Fruit fly (Drosophila melanogaster) whole organism, pupa: Measurements from ENCODE around the gene rn.

Experiments used
- CG10348 ChIP-seq: fragments of 200-800 bp; sonication (Bioruptor generic); IDR thresholded peaks from 2 replicates; pipeline ENCODE4 v1.3.6; 2022; ENCODE audit warnings: missing biosample characterization, missing genetic modification characterization
- CG12605 ChIP-seq: fragments of 200-800 bp; sonication (Bioruptor generic); IDR thresholded peaks from 2 replicates; pipeline ENCODE4 v1.3.6; 2022; ENCODE audit warnings: missing biosample characterization, missing genetic modification characterization
- CG13204 ChIP-seq: fragments of 200-800 bp; sonication (Bioruptor generic); optimal IDR thresholded peaks from 2 replicates; lab custom pipeline; 2018; ENCODE audit warnings: missing biosample characterization, mild to moderate bottlenecking, missing genetic modification characterization, moderate library complexity
- CG14655 ChIP-seq: fragments of 200-800 bp; sonication (Bioruptor generic); optimal IDR thresholded peaks from 3 replicates; lab custom pipeline; 2017; ENCODE audit warnings: mild to moderate bottlenecking, missing biosample characterization, missing genetic modification reagents, missing genetic modification characterization
- CG15710 ChIP-seq: fragments of 200-800 bp; sonication (Bioruptor generic); optimal IDR thresholded peaks from 2 replicates; lab custom pipeline; 2018; ENCODE audit warnings: missing biosample characterization, mild to moderate bottlenecking, missing genetic modification characterization, moderate library complexity
- CG17806 ChIP-seq: fragments of 200-800 bp; sonication (Bioruptor generic); optimal IDR thresholded peaks from 2 replicates; lab custom pipeline; 2018; ENCODE audit warnings: missing biosample characterization, mild to moderate bottlenecking, missing genetic modification characterization, moderate library complexity
- CG32121 ChIP-seq: fragments of 200-800 bp; sonication (Bioruptor generic); IDR thresholded peaks from 2 replicates; pipeline ENCODE4 v1.3.6; 2022; ENCODE audit warnings: missing biosample characterization, missing genetic modification characterization
- CG34367 ChIP-seq: fragments of 200-800 bp; sonication (Bioruptor generic); optimal IDR thresholded peaks from 2 replicates; lab custom pipeline; 2018; ENCODE audit warnings: missing biosample characterization, mild to moderate bottlenecking, missing genetic modification characterization
- CG4496 ChIP-seq: fragments of 200-800 bp; sonication (Bioruptor generic); IDR thresholded peaks from 3 replicates; pipeline ENCODE4 v1.3.6; 2022; ENCODE audit warnings: missing biosample characterization, missing genetic modification characterization
- CG8159 ChIP-seq: fragments of 200-800 bp; sonication (Bioruptor generic); optimal IDR thresholded peaks from 3 replicates; lab custom pipeline; 2018; ENCODE audit warnings: missing biosample characterization, mild to moderate bottlenecking, missing genetic modification characterization, moderate library complexity
- CG8301 ChIP-seq: fragments of 200-800 bp; sonication (Bioruptor generic); optimal IDR thresholded peaks from 2 replicates; lab custom pipeline; 2018; ENCODE audit warnings: missing biosample characterization, mild to moderate bottlenecking, missing genetic modification characterization
- CG9948 ChIP-seq: fragments of 200-800 bp; sonication (Bioruptor generic); optimal IDR thresholded peaks from 2 replicates; lab custom pipeline; 2018; ENCODE audit warnings: missing biosample characterization, mild to moderate bottlenecking, missing genetic modification characterization, moderate library complexity
- D1 ChIP-seq: fragments of 200-800 bp; sonication (Bioruptor generic); optimal IDR thresholded peaks from 2 replicates; lab custom pipeline; 2018; ENCODE audit warnings: missing biosample characterization, mild to moderate bottlenecking, missing genetic modification characterization, moderate library complexity
- EcR ChIP-seq: fragments of 200-800 bp; sonication (Bioruptor generic); optimal IDR thresholded peaks from 3 replicates; lab custom pipeline; 2019; ENCODE audit warnings: missing biosample characterization, missing genetic modification characterization, mild to moderate bottlenecking, moderate library complexity, missing genetic modification reagents
- Ets98B ChIP-seq: fragments of 200-800 bp; sonication (Bioruptor generic); IDR thresholded peaks from 2 replicates; pipeline ENCODE4 v1.3.6; 2022; ENCODE audit warnings: missing biosample characterization, missing genetic modification characterization
- Pif1A ChIP-seq: fragments of 200-800 bp; sonication (Bioruptor generic); optimal IDR thresholded peaks from 3 replicates; lab custom pipeline; 2016; ENCODE audit warnings: missing biosample characterization, missing genetic modification characterization
- Pif1B ChIP-seq: fragments of 200-800 bp; sonication (Bioruptor generic); optimal IDR thresholded peaks from 3 replicates; lab custom pipeline; 2016; ENCODE audit warnings: missing biosample characterization, missing genetic modification characterization
- Snoo ChIP-seq: fragments of 200-800 bp; sonication (Bioruptor generic); optimal IDR thresholded peaks from 3 replicates; lab custom pipeline; 2017; ENCODE audit warnings: missing biosample characterization, mild to moderate bottlenecking, missing genetic modification characterization, inconsistent platforms
- fd96Ca ChIP-seq: fragments of 200-800 bp; sonication (Bioruptor generic); IDR thresholded peaks from 3 replicates; pipeline ENCODE4 v1.3.6; 2022; ENCODE audit warnings: missing biosample characterization, missing genetic modification characterization
- gl ChIP-seq: fragments of 200-800 bp; sonication (Bioruptor generic); optimal IDR thresholded peaks from 2 replicates; lab custom pipeline; 2018; ENCODE audit warnings: missing biosample characterization, mild to moderate bottlenecking, missing genetic modification characterization
- rn ChIP-seq: fragments of 200-800 bp; sonication (Bioruptor generic); IDR thresholded peaks from 2 replicates; pipeline ENCODE4 v1.3.6; 2022; ENCODE audit warnings: missing biosample characterization, missing genetic modification characterization

rn gene

dm6 chr3R:7309579-7310037 lies at the start of gene rn:
Gene rn (minus strand): TSS chr3R:7309629.
- TF ChIP-seq D1 (tag; lab: Kevin White, UChicago) (no peak), Pif1B (GFP tag; lab: Kevin White, UChicago) (no peak), CG4496 (GFP tag; lab: Robert Waterston, UW) (peak; percentile 79), CG9948 (tag; lab: Kevin White, UChicago) (no peak), Ets98B (GFP tag; lab: Robert Waterston, UW) (peak; percentile 36), CG13204 (GFP tag; lab: Kevin White, UChicago) (peak; percentile 19), CG17806 (tag; lab: Kevin White, UChicago) (no peak), gl (tag; lab: Kevin White, UChicago) (peak; percentile 49), CG12605 (peak; percentile 50; the same call in 1 of the 2 replicates), CG14655 (no peak), CG10348 (no peak), CG32121 (peak; percentile 31; the same call in 1 of the 2 replicates), Snoo (peak; percentile 3), EcR (GFP tag; lab: Kevin White, UChicago) (no peak), CG15710 (tag; lab: Kevin White, UChicago) (peak; percentile 11), fd96Ca (peak; percentile 78), rn (peak; percentile 59)

dm6 chr3R:7349452-7349851 lies 40.0 kb upstream of the rn start, which contains the start of gene CG43290:
Gene CG43290 (minus strand): TSS chr3R:7349552.
- TF ChIP-seq Pif1B (GFP tag; lab: Kevin White, UChicago) (no peak), CG12605 (no peak)

dm6 chr3R:7346445-7346844 lies 37.0 kb upstream of the rn start, which contains the start of gene nxf4:
Gene nxf4 (plus strand): TSS chr3R:7346730.
- TF ChIP-seq CG32121 (no peak), CG34367 (tag; lab: Kevin White, UChicago) (no peak), CG15710 (tag; lab: Kevin White, UChicago) (no peak), CG13204 (GFP tag; lab: Kevin White, UChicago) (no peak), EcR (GFP tag; lab: Kevin White, UChicago) (no peak), gl (tag; lab: Kevin White, UChicago) (no peak), Pif1B (GFP tag; lab: Kevin White, UChicago) (no peak), Ets98B (GFP tag; lab: Robert Waterston, UW) (no peak), CG8159 (no peak), Pif1A (GFP tag; lab: Kevin White, UChicago) (no peak), CG12605 (no peak), CG8301 (tag; lab: Kevin White, UChicago) (no peak), CG17806 (tag; lab: Kevin White, UChicago) (no peak)
- TF ChIP-seq, all 21 proteins: peak for 0

dm6 chr3R:7344769-7345168 lies 35.3 kb upstream of the rn start, which contains the start of gene CG31496:
Gene CG31496 (plus strand): TSS chr3R:7345069.
- TF ChIP-seq CG8301 (tag; lab: Kevin White, UChicago) (no peak), CG4496 (GFP tag; lab: Robert Waterston, UW) (no peak), Ets98B (GFP tag; lab: Robert Waterston, UW) (no peak), D1 (tag; lab: Kevin White, UChicago) (no peak), Snoo (no peak), rn (no peak), CG12605 (no peak), Pif1B (GFP tag; lab: Kevin White, UChicago) (no peak), CG15710 (tag; lab: Kevin White, UChicago) (no peak), gl (tag; lab: Kevin White, UChicago) (no peak), Pif1A (GFP tag; lab: Kevin White, UChicago) (no peak), EcR (GFP tag; lab: Kevin White, UChicago) (no peak), CG32121 (no peak), CG8159 (no peak), CG9948 (tag; lab: Kevin White, UChicago) (no peak), CG17806 (tag; lab: Kevin White, UChicago) (no peak), fd96Ca (no peak), CG34367 (tag; lab: Kevin White, UChicago) (no peak), CG14655 (no peak)
- TF ChIP-seq, all 21 proteins: peak for 0

- no peak for TF ChIP-seq CG12605
- TF ChIP-seq CG32121 = no peak
- peak; percentile 43 for TF ChIP-seq CG14655
- peak; percentile 58 for TF ChIP-seq CG15710 (tag; lab: Kevin White, UChicago)
- TF ChIP-seq Snoo = peak; percentile 4
- TF ChIP-seq CG17806 (tag; lab: Kevin White, UChicago) = peak; percentile 54
- no peak for TF ChIP-seq CG4496 (GFP tag; lab: Robert Waterston, UW)
- no peak for TF ChIP-seq rn
- no peak for TF ChIP-seq gl (tag; lab: Kevin White, UChicago)
- TF ChIP-seq D1 (tag; lab: Kevin White, UChicago) = no peak
- TF ChIP-seq Pif1A (GFP tag; lab: Kevin White, UChicago) = peak; percentile 16
- TF ChIP-seq CG34367 (tag; lab: Kevin White, UChicago) = peak; percentile 17
- no peak for TF ChIP-seq CG10348
- TF ChIP-seq CG9948 (tag; lab: Kevin White, UChicago) = peak; percentile 54
- TF ChIP-seq CG8301 (tag; lab: Kevin White, UChicago) = peak; percentile 3
- TF ChIP-seq EcR (GFP tag; lab: Kevin White, UChicago) = no peak
- TF ChIP-seq Pif1B (GFP tag; lab: Kevin White, UChicago) = peak; percentile 40
- TF ChIP-seq Ets98B (GFP tag; lab: Robert Waterston, UW) = no peak
- TF ChIP-seq fd96Ca = no peak
- TF ChIP-seq CG13204 (GFP tag; lab: Kevin White, UChicago) = no peak
- TF ChIP-seq CG8159 = peak; percentile 68
Measured at dm6 chr3R:7336454-7336853, 27.0 kb upstream of the rn start.

dm6 chr3R:7334613-7335012 lies 25.2 kb upstream of the rn start:
- TF ChIP-seq CG34367 (tag; lab: Kevin White, UChicago) = no peak
- TF ChIP-seq CG8159 = no peak
- TF ChIP-seq Pif1B (GFP tag; lab: Kevin White, UChicago) = no peak
- TF ChIP-seq CG8301 (tag; lab: Kevin White, UChicago) = no peak
- TF ChIP-seq fd96Ca = no peak
- no peak for TF ChIP-seq CG10348
- TF ChIP-seq CG32121 = no peak
- TF ChIP-seq CG14655 = no peak
- TF ChIP-seq EcR (GFP tag; lab: Kevin White, UChicago) = no peak
- TF ChIP-seq rn = no peak
